Fruit fly (Drosophila melanogaster): ENCODE results near the gene CG4998.
A peak's percentile ranks its signal among the peaks of the same experiment; 100 is the strongest.

Gene CG4998

DNA sequence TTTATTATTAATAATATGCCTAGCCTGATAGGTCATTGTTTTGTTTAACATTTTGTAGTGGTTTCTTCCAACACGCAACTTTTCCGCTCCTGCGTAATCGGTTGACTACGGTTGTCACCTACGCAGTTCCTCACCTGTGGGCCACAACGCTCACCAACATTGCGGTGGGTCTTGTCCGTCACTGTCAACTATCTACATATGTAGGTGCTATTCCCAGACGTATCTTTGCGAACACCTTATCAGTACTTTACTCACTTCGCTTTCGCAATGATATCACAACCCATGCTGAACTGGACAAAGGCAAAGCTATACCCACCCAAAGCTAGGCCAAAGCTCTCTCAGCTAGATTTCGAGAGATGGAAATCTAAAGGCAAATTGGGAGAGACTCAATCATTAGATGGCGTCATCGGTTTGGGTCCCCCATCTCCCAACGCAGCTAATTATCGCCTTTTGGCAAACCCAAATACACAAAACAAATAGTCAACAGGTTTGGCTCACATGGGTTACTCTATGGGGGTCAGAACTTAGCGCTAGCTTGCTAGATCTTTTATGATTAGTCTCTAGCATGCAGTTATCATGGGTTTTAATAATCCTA is 17.5 kb downstream of the CG4998 start (continued):
- TF ChIP-seq CG13624 (GFP tag; optimal IDR thresholded peaks at IDR 0.05) (no peak), gfzf (GFP tag; optimal IDR thresholded peaks at IDR 0.05) (no peak), hbn (GFP tag; IDR thresholded peaks at IDR 0.05; ENCODE audit: partially characterized antibody) (no peak), wek (GFP tag; optimal IDR thresholded peaks at IDR 0.05) (no peak), slp2 (GFP tag; optimal IDR thresholded peaks at IDR 0.05) (no peak), Doc3 (GFP tag; IDR thresholded peaks at IDR 0.05; ENCODE audit: partially characterized antibody) (no peak), CG18476 (GFP tag; optimal IDR thresholded peaks at IDR 0.05) (no peak), sima (GFP tag; optimal IDR thresholded peaks at IDR 0.05) (no peak), al (GFP tag; IDR thresholded peaks at IDR 0.05) (no peak), Sox100B (GFP tag; optimal IDR thresholded peaks at IDR 0.05) (no peak), Sin3A (optimal IDR thresholded peaks at IDR 0.05) (no peak), cato (GFP tag; optimal IDR thresholded peaks at IDR 0.05; ENCODE audit: borderline replicate concordance) (no peak), sim (GFP tag; IDR thresholded peaks at IDR 0.05) (no peak), CG2889 (GFP tag; IDR thresholded peaks at IDR 0.05) (no peak), mam (GFP tag; optimal IDR thresholded peaks at IDR 0.05) (no peak), NFAT (GFP tag; IDR thresholded peaks at IDR 0.05) (no peak), CG9437 (GFP tag; optimal IDR thresholded peaks at IDR 0.05) (no peak), hkb (optimal IDR thresholded peaks at IDR 0.05) (no peak), hkb (GFP tag; IDR thresholded peaks at IDR 0.05) (no peak), Pdp1 (GFP tag; optimal IDR thresholded peaks at IDR 0.05) (peak in 1 of 2 experiments; percentile 49), Nf-YA (GFP tag; IDR thresholded peaks at IDR 0.05) (no peak), CG31365 (tag; optimal IDR thresholded peaks at IDR 0.05) (no peak), CG6683 (GFP tag; optimal IDR thresholded peaks at IDR 0.05) (no peak), Dip2 (GFP tag; IDR thresholded peaks at IDR 0.05) (no peak), ap (GFP tag; IDR thresholded peaks at IDR 0.05) (no peak), CG2129 (GFP tag; IDR thresholded peaks at IDR 0.05; ENCODE audit: partially characterized antibody) (no peak), CG15514 (GFP tag; optimal IDR thresholded peaks at IDR 0.05) (peak; percentile 48), CG9215 (GFP tag; IDR thresholded peaks at IDR 0.05) (no peak), CG31441 (GFP tag; IDR thresholded peaks at IDR 0.05) (no peak), kay (GFP tag; optimal IDR thresholded peaks at IDR 0.05) (no peak), bab2 (GFP tag; optimal IDR thresholded peaks at IDR 0.05) (no peak), sisA (GFP tag; IDR thresholded peaks at IDR 0.05) (no peak), CG30020 (tag; optimal IDR thresholded peaks at IDR 0.05) (no peak), D (optimal IDR thresholded peaks at IDR 0.05) (no peak), D (GFP tag; optimal IDR thresholded peaks at IDR 0.05) (no peak), CG10366 (GFP tag; IDR thresholded peaks at IDR 0.05) (no peak), nau (GFP tag; optimal IDR thresholded peaks at IDR 0.05) (no peak), ham (GFP tag; IDR thresholded peaks at IDR 0.05) (no peak), Med (GFP tag) (peak; percentile 51), CG1832 (GFP tag; optimal IDR thresholded peaks at IDR 0.05) (no peak), unpg (GFP tag; optimal IDR thresholded peaks at IDR 0.05) (no peak), tup (GFP tag; optimal IDR thresholded peaks at IDR 0.05) (no peak), C15 (GFP tag; IDR thresholded peaks at IDR 0.05) (no peak), Dref (GFP tag; IDR thresholded peaks at IDR 0.05) (no peak), CG9797 (GFP tag; optimal IDR thresholded peaks at IDR 0.05) (no peak), Doc2 (GFP tag; IDR thresholded peaks at IDR 0.05) (no peak), chif (GFP tag; optimal IDR thresholded peaks at IDR 0.05) (no peak), pros (GFP tag; optimal IDR thresholded peaks at IDR 0.05) (no peak), ranshi (GFP tag; IDR thresholded peaks at IDR 0.05) (no peak), ATbp (GFP tag; optimal IDR thresholded peaks at IDR 0.05) (no peak), CG15269 (tag; optimal IDR thresholded peaks at IDR 0.05) (no peak), dimm (GFP tag; IDR thresholded peaks at IDR 0.05) (no peak)
